Fruit fly (Drosophila melanogaster): Measurements from ENCODE around the gene CG13081.
A peak's percentile ranks its signal among the peaks of the same experiment; 100 is the strongest.

CG13081 gene

DNA sequence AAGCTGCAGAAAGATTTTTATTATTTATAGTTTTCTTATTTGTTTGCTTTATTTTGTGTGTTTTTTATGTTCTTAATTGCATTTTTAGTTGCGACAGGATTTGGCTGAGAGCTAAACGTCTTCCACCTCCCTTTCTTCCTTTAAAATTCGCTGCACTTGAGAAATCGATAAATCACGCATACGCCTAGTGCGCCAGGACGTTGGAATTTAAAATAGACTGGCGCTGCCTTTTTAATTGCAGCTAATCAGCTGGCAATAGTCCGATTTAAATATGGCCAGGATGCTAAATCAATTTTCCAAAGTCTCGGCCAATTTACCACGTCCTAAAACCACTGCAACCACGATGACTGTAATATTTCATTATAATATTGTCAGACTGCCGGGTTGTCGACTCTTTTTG is 13.6 kb upstream of the CG13081 start:
- TF ChIP-seq vri (GFP tag; optimal IDR thresholded peaks at IDR 0.05) (no peak), Eip75B (GFP tag; optimal IDR thresholded peaks at IDR 0.05) (no peak), CG8632 (GFP tag; optimal IDR thresholded peaks at IDR 0.05) (no peak), svp (GFP tag) (no peak), Eip93F (GFP tag; optimal IDR thresholded peaks at IDR 0.05) (no peak), Eip78C (GFP tag) (peak; percentile 38), Sox15 (GFP tag; optimal IDR thresholded peaks at IDR 0.05) (no peak)

DNA sequence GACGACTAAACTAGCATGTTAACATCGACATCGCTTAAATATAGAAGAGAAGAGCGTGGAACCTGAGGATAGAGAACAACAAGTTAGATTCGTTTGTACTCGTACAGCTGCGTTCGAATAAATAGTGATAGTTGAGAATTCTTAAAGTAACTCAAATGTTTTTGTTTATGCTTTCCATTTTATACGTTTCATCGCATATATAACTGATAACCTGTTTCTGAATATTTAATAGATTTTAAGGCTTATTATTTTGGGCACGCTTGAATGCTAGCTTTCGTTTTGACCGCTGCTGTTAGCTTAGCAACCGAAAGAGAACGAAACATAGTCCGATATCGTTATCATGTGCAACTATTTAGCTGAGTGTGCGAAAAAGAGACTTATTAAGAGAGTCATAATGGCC is 12.1 kb upstream of the CG13081 start:
- TF ChIP-seq salr (GFP tag; optimal IDR thresholded peaks at IDR 0.05): peak; percentile 89 to 97
- TF ChIP-seq eg (GFP tag; IDR thresholded peaks at IDR 0.05): peak; percentile 100
- peak; percentile 76 for TF ChIP-seq fkh (GFP tag; optimal IDR thresholded peaks at IDR 0.05)
- peak; percentile 99 for TF ChIP-seq Eip78C (GFP tag)
- peak; percentile 95 for TF ChIP-seq CG4318 (GFP tag; optimal IDR thresholded peaks at IDR 0.05)
- peak; percentile 97 for TF ChIP-seq CG3919 (GFP tag; optimal IDR thresholded peaks at IDR 0.05)
- peak; percentile 96 for TF ChIP-seq CG10631 (GFP tag; optimal IDR thresholded peaks at IDR 0.05)
- TF ChIP-seq dsx (GFP tag; optimal IDR thresholded peaks at IDR 0.05; ENCODE audit: poor library complexity, severe bottlenecking): peak; percentile 97
- TF ChIP-seq CG6276 (GFP tag; optimal IDR thresholded peaks at IDR 0.05): peak; percentile 99
- peak; percentile 74 for TF ChIP-seq Sox15 (GFP tag; optimal IDR thresholded peaks at IDR 0.05)
- peak; percentile 95 for TF ChIP-seq Sox14 (GFP tag; optimal IDR thresholded peaks at IDR 0.05)
- TF ChIP-seq cyc (GFP tag; optimal IDR thresholded peaks at IDR 0.05): peak; percentile 60
- peak; percentile 94 for TF ChIP-seq CG10669 (GFP tag; optimal IDR thresholded peaks at IDR 0.05)
- peak; percentile 94 for TF ChIP-seq acj6 (GFP tag; optimal IDR thresholded peaks at IDR 0.05)
- TF ChIP-seq Eip93F (GFP tag; optimal IDR thresholded peaks at IDR 0.05): peak; percentile 61
- TF ChIP-seq Ets96B (tag; optimal IDR thresholded peaks at IDR 0.05): peak; percentile 98
- peak; percentile 95 for TF ChIP-seq Eip75B (GFP tag; optimal IDR thresholded peaks at IDR 0.05)
- TF ChIP-seq Smox (GFP tag; optimal IDR thresholded peaks at IDR 0.05): peak; percentile 53
- peak; percentile 94 for TF ChIP-seq ss (GFP tag; optimal IDR thresholded peaks at IDR 0.05)
- peak; percentile 99 for TF ChIP-seq CG32006 (GFP tag; optimal IDR thresholded peaks at IDR 0.05)
- TF ChIP-seq CG8632 (GFP tag; optimal IDR thresholded peaks at IDR 0.05): peak; percentile 90
- TF ChIP-seq spab (GFP tag; optimal IDR thresholded peaks at IDR 0.05): peak; percentile 92
- peak; percentile 67 for TF ChIP-seq fd85E (GFP tag; optimal IDR thresholded peaks at IDR 0.05)
- TF ChIP-seq CG15336 (GFP tag; IDR thresholded peaks at IDR 0.05): peak; percentile 100
- peak; percentile 97 for TF ChIP-seq OdsH (GFP tag; optimal IDR thresholded peaks at IDR 0.05)
- peak; percentile 99 for TF ChIP-seq Hr4 (GFP tag; optimal IDR thresholded peaks at IDR 0.05)
- TF ChIP-seq Sox102F (GFP tag; optimal IDR thresholded peaks at IDR 0.05): peak; percentile 54
- TF ChIP-seq dac (GFP tag; optimal IDR thresholded peaks at IDR 0.05): peak; percentile 97
- peak; percentile 97 for TF ChIP-seq pdm3 (GFP tag; optimal IDR thresholded peaks at IDR 0.05)
- peak; percentile 99 for TF ChIP-seq Gug (GFP tag; IDR thresholded peaks at IDR 0.05)
- TF ChIP-seq CG9139 (GFP tag; optimal IDR thresholded peaks at IDR 0.05): peak; percentile 93
- peak; percentile 99 for TF ChIP-seq CG6163 (GFP tag; IDR thresholded peaks at IDR 0.05)
- no peak for TF ChIP-seq Blimp-1 (GFP tag; optimal IDR thresholded peaks at IDR 0.05)
- TF ChIP-seq CG6792 (GFP tag; optimal IDR thresholded peaks at IDR 0.05): peak; percentile 91
- peak; percentile 97 for TF ChIP-seq CG16779 (tag; optimal IDR thresholded peaks at IDR 0.05)
- peak; percentile 85 for TF ChIP-seq CG8319 (GFP tag; optimal IDR thresholded peaks at IDR 0.05)
- peak; percentile 97 for TF ChIP-seq net (GFP tag; optimal IDR thresholded peaks at IDR 0.05)
- peak; percentile 64 for TF ChIP-seq CG31627 (GFP tag; optimal IDR thresholded peaks at IDR 0.05)
- TF ChIP-seq CG11762 (GFP tag; optimal IDR thresholded peaks at IDR 0.05; ENCODE audit: insufficient read depth): peak; percentile 93
- TF ChIP-seq Hr39 (GFP tag; optimal IDR thresholded peaks at IDR 0.05): peak; percentile 69
- peak; percentile 77 for TF ChIP-seq lz (GFP tag; optimal IDR thresholded peaks at IDR 0.05)
- peak; percentile 27 for TF ChIP-seq Ets21C (GFP tag; optimal IDR thresholded peaks at IDR 0.05)
- TF ChIP-seq CG6854 (GFP tag; optimal IDR thresholded peaks at IDR 0.05): no peak
- peak; percentile 71 for TF ChIP-seq topi (GFP tag; optimal IDR thresholded peaks at IDR 0.05)
- peak; percentile 93 for TF ChIP-seq CG1621 (tag; optimal IDR thresholded peaks at IDR 0.05)
- TF ChIP-seq vri (GFP tag; optimal IDR thresholded peaks at IDR 0.05): peak; percentile 83
- no peak for TF ChIP-seq svp (GFP tag)
- TF ChIP-seq CG11902 (GFP tag; optimal IDR thresholded peaks at IDR 0.05): peak; percentile 61
- TF ChIP-seq Hr38 (GFP tag; optimal IDR thresholded peaks at IDR 0.05): peak; percentile 33
